Worm (Caenorhabditis elegans): ENCODE results near the gene rif-1.1.

DNA sequence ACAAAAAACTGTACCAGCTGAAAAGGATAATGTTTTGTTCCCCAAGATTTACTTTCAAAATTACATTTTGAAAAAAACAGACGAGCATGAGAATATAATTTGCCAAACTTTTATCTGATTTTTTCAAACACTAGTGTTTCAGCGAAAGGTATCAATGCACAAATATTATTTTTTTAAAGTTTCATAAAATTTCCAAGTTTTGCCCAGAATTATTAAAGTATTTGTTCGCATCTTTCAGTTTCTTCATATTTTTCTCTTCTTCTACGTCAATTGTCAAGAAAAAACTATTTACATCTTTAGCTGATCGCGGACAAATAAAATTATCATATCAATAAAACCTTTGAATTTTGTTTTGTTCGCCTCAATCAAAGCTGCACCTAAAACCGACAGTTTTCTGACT is 24.0 kb downstream of the rif-1.1 start, which contains the start of gene C06A12.8:
- TF ChIP-seq sea-2 (GFP tag; optimal IDR thresholded peaks at IDR 0.05): no peak
- no peak for TF ChIP-seq skn-1 (tag; optimal IDR thresholded peaks at IDR 0.05)
- TF ChIP-seq mml-1 (tag; optimal IDR thresholded peaks at IDR 0.05): no peak
